Worm (Caenorhabditis elegans): Measurements from ENCODE around the gene C25E10.5.

The C25E10.5 gene

ce11 chrV:9024713-9025112 is 5.6 kb upstream of the C25E10.5 start, which contains the start of gene bus-1:
bus-1 (minus strand) TSS chrV:9024813.
- no peak for TF ChIP-seq ceh-14 (tag; optimal IDR thresholded peaks at IDR 0.05)
- TF ChIP-seq K02D7.2 (tag; optimal IDR thresholded peaks at IDR 0.05) = no peak
- TF ChIP-seq zip-5 (tag; optimal IDR thresholded peaks at IDR 0.05) = no peak
- TF ChIP-seq ceh-31 (tag; optimal IDR thresholded peaks at IDR 0.05) = no peak
- TF ChIP-seq T23F11.4 (GFP tag; optimal IDR thresholded peaks at IDR 0.05) = no peak

- TF ChIP-seq ceh-9 (tag; optimal IDR thresholded peaks at IDR 0.05) (no peak), Y22D7AL.16 (tag; optimal IDR thresholded peaks at IDR 0.05) (no peak), unc-42 (tag; optimal IDR thresholded peaks at IDR 0.05) (no peak), elt-2 (tag; optimal IDR thresholded peaks at IDR 0.05) (no peak), C08G9.2 (tag; optimal IDR thresholded peaks at IDR 0.05) (no peak), ceh-14 (tag; optimal IDR thresholded peaks at IDR 0.05) (no peak), pag-3 (tag; optimal IDR thresholded peaks at IDR 0.05; ENCODE audit: borderline replicate concordance) (no peak), ceh-19 (GFP tag; optimal IDR thresholded peaks at IDR 0.05) (no peak), C38D4.7 (GFP tag; optimal IDR thresholded peaks at IDR 0.05) (no peak), zip-5 (tag; optimal IDR thresholded peaks at IDR 0.05) (no peak), ceh-18 (tag; optimal IDR thresholded peaks at IDR 0.05) (no peak), unc-86 (tag; optimal IDR thresholded peaks at IDR 0.05) (no peak), hlh-6 (tag; optimal IDR thresholded peaks at IDR 0.05) (no peak), pqm-1 (tag; optimal IDR thresholded peaks at IDR 0.05) (no peak), ttx-3 (tag; optimal IDR thresholded peaks at IDR 0.05) (no peak)
Measured at ce11 chrV:9033267-9033666, 2.9 kb downstream of the C25E10.5 start, which contains the start of gene C25E10.4. C25E10.4 (plus strand) TSS chrV:9033567.

- TF ChIP-seq fkh-6 (tag; optimal IDR thresholded peaks at IDR 0.05) (no peak), ztf-16 (tag; optimal IDR thresholded peaks at IDR 0.05) (no peak), K02D7.2 (tag; optimal IDR thresholded peaks at IDR 0.05) (no peak), pat-9 (tag; optimal IDR thresholded peaks at IDR 0.05) (no peak)
Measured at ce11 chrV:9035685-9036084, 5.3 kb downstream of the C25E10.5 start, which contains the start of gene srsx-34. srsx-34 (plus strand) TSS chrV:9035985.

ce11 chrV:9041030-9041429 is 10.7 kb downstream of the C25E10.5 start, which contains the start of gene cyp-33B1:
cyp-33B1 (plus strand) TSS chrV:9041330.
- no peak for TF ChIP-seq pha-4 (tag; optimal IDR thresholded peaks at IDR 0.05)
- no peak for TF ChIP-seq K02D7.2 (tag; optimal IDR thresholded peaks at IDR 0.05)
- no peak for TF ChIP-seq fkh-6 (tag; optimal IDR thresholded peaks at IDR 0.05)
- no peak for TF ChIP-seq ahr-1 (tag; optimal IDR thresholded peaks at IDR 0.05)
- no peak for TF ChIP-seq nfya-1 (tag; optimal IDR thresholded peaks at IDR 0.05)
- no peak for TF ChIP-seq hlh-30 (tag; optimal IDR thresholded peaks at IDR 0.05; ENCODE audit: insufficient read depth)
- no peak for TF ChIP-seq npax-4 (tag; optimal IDR thresholded peaks at IDR 0.05)
- no peak for TF ChIP-seq tbx-2 (tag; optimal IDR thresholded peaks at IDR 0.05)
- no peak for TF ChIP-seq lin-11 (tag; optimal IDR thresholded peaks at IDR 0.05)
- no peak for TF ChIP-seq ceh-18 (tag; optimal IDR thresholded peaks at IDR 0.05)
- no peak for TF ChIP-seq pag-3 (tag; optimal IDR thresholded peaks at IDR 0.05; ENCODE audit: borderline replicate concordance)
- no peak for TF ChIP-seq K09A11.1 (tag; optimal IDR thresholded peaks at IDR 0.05; ENCODE audit: insufficient read depth)
- no peak for TF ChIP-seq Y22D7AL.16 (tag; optimal IDR thresholded peaks at IDR 0.05)
- TF ChIP-seq ztf-16 (tag; optimal IDR thresholded peaks at IDR 0.05) = no peak
- TF ChIP-seq tbx-7 (tag; optimal IDR thresholded peaks at IDR 0.05) = no peak
- no peak for TF ChIP-seq C38D4.7 (GFP tag; optimal IDR thresholded peaks at IDR 0.05)
- TF ChIP-seq ceh-22 (tag; optimal IDR thresholded peaks at IDR 0.05) = no peak
- TF ChIP-seq rnt-1 (tag; optimal IDR thresholded peaks at IDR 0.05) = no peak
- no peak for TF ChIP-seq pha-2 (tag; optimal IDR thresholded peaks at IDR 0.05)

- TF ChIP-seq pat-9 (tag; optimal IDR thresholded peaks at IDR 0.05) (no peak), ceh-19 (GFP tag; optimal IDR thresholded peaks at IDR 0.05) (no peak), hlh-15 (tag; optimal IDR thresholded peaks at IDR 0.05) (no peak), zip-5 (tag; optimal IDR thresholded peaks at IDR 0.05) (no peak), che-1 (tag; optimal IDR thresholded peaks at IDR 0.05) (no peak), nhr-232 (tag; optimal IDR thresholded peaks at IDR 0.05) (no peak), ztf-16 (tag; optimal IDR thresholded peaks at IDR 0.05) (no peak), npax-4 (tag; optimal IDR thresholded peaks at IDR 0.05) (no peak), hlh-6 (tag; optimal IDR thresholded peaks at IDR 0.05) (no peak), C08G9.2 (tag; optimal IDR thresholded peaks at IDR 0.05) (no peak), pha-4 (tag; optimal IDR thresholded peaks at IDR 0.05) (no peak), fkh-10 (GFP tag; optimal IDR thresholded peaks at IDR 0.05) (no peak), ahr-1 (tag; optimal IDR thresholded peaks at IDR 0.05) (no peak), sox-2 (GFP tag; IDR thresholded peaks at IDR 0.05) (no peak), ref-2 (tag; optimal IDR thresholded peaks at IDR 0.05) (no peak), ceh-31 (tag; optimal IDR thresholded peaks at IDR 0.05) (no peak), tbx-2 (tag; optimal IDR thresholded peaks at IDR 0.05) (no peak), dve-1 (tag; optimal IDR thresholded peaks at IDR 0.05) (no peak), pqm-1 (tag; optimal IDR thresholded peaks at IDR 0.05) (no peak), ceh-48 (tag; optimal IDR thresholded peaks at IDR 0.05) (no peak)
Measured at ce11 chrV:9044871-9045270, 14.5 kb downstream of the C25E10.5 start, which contains the start of gene nhr-30. nhr-30 (plus strand) TSS chrV:9045171.
